Fruit fly (Drosophila melanogaster): ENCODE data around the gene eIF4E1.

Gene eIF4E1

dm6 chr3L:9419328-9419727, 17.1 kb upstream of the eIF4E1 start (continued):
- no peak for TF ChIP-seq lab (GFP tag; optimal IDR thresholded peaks at IDR 0.05)
- TF ChIP-seq CG3407 (GFP tag; optimal IDR thresholded peaks at IDR 0.05): no peak
- TF ChIP-seq unc-4 (GFP tag; IDR thresholded peaks at IDR 0.05; ENCODE audit: partially characterized antibody): no peak
- no peak for TF ChIP-seq CG9797 (GFP tag; optimal IDR thresholded peaks at IDR 0.05)
- no peak for TF ChIP-seq inv (GFP tag; IDR thresholded peaks at IDR 0.05; ENCODE audit: partially characterized antibody)
- no peak for TF ChIP-seq CG6854 (GFP tag; optimal IDR thresholded peaks at IDR 0.05)
- TF ChIP-seq Atf6 (GFP tag; IDR thresholded peaks at IDR 0.05): no peak
- no peak for TF ChIP-seq Sin3A (optimal IDR thresholded peaks at IDR 0.05)
- TF ChIP-seq CG1647 (GFP tag; optimal IDR thresholded peaks at IDR 0.05): no peak
- no peak for TF ChIP-seq corto (GFP tag; optimal IDR thresholded peaks at IDR 0.05)
- TF ChIP-seq Camta (GFP tag; optimal IDR thresholded peaks at IDR 0.05): no peak
- no peak for TF ChIP-seq rib (GFP tag; IDR thresholded peaks at IDR 0.05)
- no peak for TF ChIP-seq Rfx (GFP tag; IDR thresholded peaks at IDR 0.05)
- no peak for TF ChIP-seq gsb (GFP tag; IDR thresholded peaks at IDR 0.05)
- no peak for TF ChIP-seq CG4820 (GFP tag; optimal IDR thresholded peaks at IDR 0.05)
- TF ChIP-seq CG4424 (GFP tag; optimal IDR thresholded peaks at IDR 0.05): no peak
- TF ChIP-seq Nf-YC (tag; optimal IDR thresholded peaks at IDR 0.05): no peak
- no peak for TF ChIP-seq Hr39 (optimal IDR thresholded peaks at IDR 0.05)
- no peak for TF ChIP-seq Fer2 (tag; optimal IDR thresholded peaks at IDR 0.05)
- no peak for TF ChIP-seq CG4360 (GFP tag; IDR thresholded peaks at IDR 0.05)
- TF ChIP-seq Dll (GFP tag; IDR thresholded peaks at IDR 0.05; ENCODE audit: partially characterized antibody): no peak
- no peak for TF ChIP-seq CG17912 (GFP tag; optimal IDR thresholded peaks at IDR 0.05)
- no peak for TF ChIP-seq kay (GFP tag; optimal IDR thresholded peaks at IDR 0.05)
- TF ChIP-seq CG18476 (GFP tag; optimal IDR thresholded peaks at IDR 0.05): no peak
- peak; percentile 32; the same call in 1 of the 2 replicates for TF ChIP-seq sisA (GFP tag; IDR thresholded peaks at IDR 0.05)
- no peak for TF ChIP-seq CG6254 (GFP tag; optimal IDR thresholded peaks at IDR 0.05)
- TF ChIP-seq mirr (GFP tag; optimal IDR thresholded peaks at IDR 0.05): no peak
- TF ChIP-seq B-H1 (GFP tag; IDR thresholded peaks at IDR 0.05): no peak
- 0 out of 2 replicates have a peak, but pooled peaks have one; percentile 9 for TF ChIP-seq CG32532 (GFP tag; IDR thresholded peaks at IDR 0.05)
- TF ChIP-seq CG17328 (GFP tag; IDR thresholded peaks at IDR 0.05): 0 out of 2 replicates have a peak, but pooled peaks have one; percentile 33
- peak; percentile 65; the same call in 2 of the 3 replicates for TF ChIP-seq ci (GFP tag; IDR thresholded peaks at IDR 0.05)
- TF ChIP-seq jing (GFP tag; optimal IDR thresholded peaks at IDR 0.05): no peak
- no peak for TF ChIP-seq CG10654 (GFP tag; optimal IDR thresholded peaks at IDR 0.05)
- peak; percentile 40; the same call in 1 of the 3 replicates for TF ChIP-seq CG11695 (GFP tag; IDR thresholded peaks at IDR 0.05)
- TF ChIP-seq CG9437 (GFP tag; optimal IDR thresholded peaks at IDR 0.05): no peak
- TF ChIP-seq Neu2 (GFP tag; optimal IDR thresholded peaks at IDR 0.05; ENCODE audit: borderline replicate concordance): no peak
- no peak for TF ChIP-seq Lhr (GFP tag; optimal IDR thresholded peaks at IDR 0.05)
- no peak for TF ChIP-seq HmgD (GFP tag; optimal IDR thresholded peaks at IDR 0.05)
- no peak for TF ChIP-seq chinmo (GFP tag; IDR thresholded peaks at IDR 0.05; ENCODE audit: partially characterized antibody)
- TF ChIP-seq CG14667 (GFP tag; IDR thresholded peaks at IDR 0.05): no peak
- no peak for TF ChIP-seq luna (GFP tag; optimal IDR thresholded peaks at IDR 0.05)
- no peak for TF ChIP-seq prd (optimal IDR thresholded peaks at IDR 0.05)
- peak; percentile 33; the same call in 1 of the 3 replicates for TF ChIP-seq prd (GFP tag; IDR thresholded peaks at IDR 0.05)
- TF ChIP-seq CG12071 (GFP tag; optimal IDR thresholded peaks at IDR 0.05): no peak
- no peak for TF ChIP-seq Fer3 (tag; optimal IDR thresholded peaks at IDR 0.05)
- TF ChIP-seq Optix (GFP tag; IDR thresholded peaks at IDR 0.05): 0 out of 3 replicates have a peak, but pooled peaks have one; percentile 33
- no peak for TF ChIP-seq usp (GFP tag; optimal IDR thresholded peaks at IDR 0.05)
- no peak for TF ChIP-seq Opbp (GFP tag; IDR thresholded peaks at IDR 0.05; ENCODE audit: partially characterized antibody)
- TF ChIP-seq Drgx (GFP tag; IDR thresholded peaks at IDR 0.05): peak; percentile 83
- no peak for TF ChIP-seq vnd (GFP tag; IDR thresholded peaks at IDR 0.05; ENCODE audit: partially characterized antibody)
- TF ChIP-seq Ada2b (GFP tag; IDR thresholded peaks at IDR 0.05): no peak
- TF ChIP-seq tio (GFP tag; optimal IDR thresholded peaks at IDR 0.05): no peak
- no peak for TF ChIP-seq E2f1 (GFP tag; IDR thresholded peaks at IDR 0.05)
